Worm (Caenorhabditis elegans): ENCODE data around the gene srsx-18.

srsx-18 gene

ce11 chrV:5943167-5943566, 20.8 kb downstream of the srsx-18 start, which contains the start of gene pst-1:
TSS of gene pst-1 (plus strand) at chrV:5943467.
- TF ChIP-seq lin-13 (GFP tag; optimal IDR thresholded peaks at IDR 0.05) (no peak), ceh-82 (tag; optimal IDR thresholded peaks at IDR 0.05) (no peak), mdt-29 (GFP tag; IDR thresholded peaks at IDR 0.05) (no peak), mes-2 (tag; optimal IDR thresholded peaks at IDR 0.05; ENCODE audit: poor library complexity, severe bottlenecking) (no peak), nhr-48 (tag; optimal IDR thresholded peaks at IDR 0.05) (no peak), tag-97 (GFP tag; IDR thresholded peaks at IDR 0.05) (no peak), nhr-6 (tag; optimal IDR thresholded peaks at IDR 0.05) (no peak), nhr-10 (tag; optimal IDR thresholded peaks at IDR 0.05) (no peak), aha-1 (tag) (no peak), F49E8.2 (tag; optimal IDR thresholded peaks at IDR 0.05; ENCODE audit: borderline replicate concordance) (no peak)

DNA sequence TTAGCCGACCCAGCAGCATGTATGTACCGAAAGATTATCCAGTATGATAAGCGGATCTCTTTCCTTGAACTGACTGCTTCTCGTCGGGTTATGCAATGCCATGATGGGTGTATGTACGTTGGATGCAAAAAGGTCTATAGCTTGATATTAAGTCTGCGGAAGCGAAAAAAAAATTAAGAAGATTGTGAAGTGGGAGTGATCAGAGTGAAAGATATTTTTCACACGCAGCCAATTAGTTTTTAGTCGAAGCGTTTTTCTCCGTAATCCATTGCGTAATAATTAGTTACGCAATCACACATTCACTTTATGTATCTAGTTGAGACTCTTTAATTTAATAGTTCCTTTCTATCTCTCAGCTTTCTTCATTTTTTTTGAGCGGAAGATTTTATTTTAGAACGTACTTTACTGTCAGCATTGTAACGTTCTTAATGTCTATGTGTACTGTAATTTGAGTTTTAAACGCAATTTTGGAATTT, 27.4 kb downstream of the srsx-18 start:
- TF ChIP-seq unc-62 (GFP tag; optimal IDR thresholded peaks at IDR 0.05 in 1 of 2), result peak in 1 of 2 experiments; percentile 90
- TF ChIP-seq unc-62 (tag; optimal IDR thresholded peaks at IDR 0.05), result no peak
- peak; percentile 61 for TF ChIP-seq nhr-48 (tag; optimal IDR thresholded peaks at IDR 0.05)
- no peak for TF ChIP-seq D1046.2 (GFP tag; IDR thresholded peaks at IDR 0.05)
- TF ChIP-seq ztf-11 (tag; optimal IDR thresholded peaks at IDR 0.05), result no peak
- no peak for TF ChIP-seq duxl-1 (tag; optimal IDR thresholded peaks at IDR 0.05; ENCODE audit: poor library complexity)

- no peak for TF ChIP-seq arid-1 (GFP tag; conservative IDR thresholded peaks at IDR 0.05)
- no peak for TF ChIP-seq Y5F2A.4 (GFP tag; optimal IDR thresholded peaks at IDR 0.05)
- no peak for TF ChIP-seq R02D3.7 (tag; optimal IDR thresholded peaks at IDR 0.05)
- TF ChIP-seq unc-62 (GFP tag; optimal IDR thresholded peaks at IDR 0.05 in 1 of 2), result peak in 1 of 2 experiments; percentile 75
- no peak for TF ChIP-seq unc-62 (tag; optimal IDR thresholded peaks at IDR 0.05)
- TF ChIP-seq egl-43 (GFP tag; IDR thresholded peaks at IDR 0.05), result no peak
- no peak for TF ChIP-seq lim-7 (GFP tag; IDR thresholded peaks at IDR 0.05)
- TF ChIP-seq hlh-30 (tag; optimal IDR thresholded peaks at IDR 0.05; ENCODE audit: insufficient read depth), result peak; percentile 51
- TF ChIP-seq dpl-1 (GFP tag; optimal IDR thresholded peaks at IDR 0.05), result no peak
- TF ChIP-seq T26A8.4 (GFP tag; IDR thresholded peaks at IDR 0.05), result no peak
- no peak for TF ChIP-seq daf-16 (GFP tag; optimal IDR thresholded peaks at IDR 0.05)
- TF ChIP-seq daf-16 (tag; optimal IDR thresholded peaks at IDR 0.05), result no peak
- no peak for TF ChIP-seq mdl-1 (tag; optimal IDR thresholded peaks at IDR 0.05)
- no peak for TF ChIP-seq dve-1 (tag; optimal IDR thresholded peaks at IDR 0.05; ENCODE audit: insufficient read depth)
- no peak for TF ChIP-seq nhr-11 (tag; optimal IDR thresholded peaks at IDR 0.05)
- TF ChIP-seq aly-2 (tag; optimal IDR thresholded peaks at IDR 0.05), result no peak
Measured at ce11 chrV:5951133-5951532, 28.8 kb downstream of the srsx-18 start, which contains the start of gene M03F8.1. TSS of gene M03F8.1 (plus strand) at chrV:5951433.

DNA sequence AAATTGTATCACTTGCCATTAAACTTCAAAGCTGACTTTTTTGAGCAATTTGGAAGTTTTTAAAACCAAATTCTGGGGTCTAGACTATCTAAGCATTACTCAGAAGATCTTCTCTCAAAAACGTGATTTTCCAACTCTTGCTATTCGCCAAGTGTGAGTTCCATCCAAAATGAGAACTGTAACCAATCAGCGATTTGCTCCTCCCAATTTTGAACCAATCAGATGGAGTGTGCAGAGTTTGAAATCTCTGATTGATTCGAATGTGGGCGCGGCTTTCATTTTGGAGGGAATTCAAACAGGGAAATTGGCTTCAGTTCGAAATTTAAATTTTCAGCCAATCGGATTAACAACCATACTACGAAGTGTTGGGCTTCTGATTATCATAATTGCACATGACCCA, 30.8 kb downstream of the srsx-18 start:
- TF ChIP-seq F37D6.2 (tag; optimal IDR thresholded peaks at IDR 0.05) (no peak), hmg-1.1 (GFP tag; IDR thresholded peaks at IDR 0.05) (no peak), ces-1 (GFP tag; optimal IDR thresholded peaks at IDR 0.05) (no peak), unc-130 (GFP tag; optimal IDR thresholded peaks at IDR 0.05) (no peak), daf-16 (GFP tag; optimal IDR thresholded peaks at IDR 0.05) (no peak), daf-16 (tag; optimal IDR thresholded peaks at IDR 0.05) (no peak), nhr-25 (tag; optimal IDR thresholded peaks at IDR 0.05; ENCODE audit: borderline replicate concordance, insufficient read depth) (no peak), lsy-2 (tag; optimal IDR thresholded peaks at IDR 0.05) (no peak), madf-5 (GFP tag; IDR thresholded peaks at IDR 0.05) (no peak), Y75B8A.6 (GFP tag; IDR thresholded peaks at IDR 0.05) (no peak), unc-62 (GFP tag; optimal IDR thresholded peaks at IDR 0.05 in 1 of 2) (no peak), unc-62 (tag; optimal IDR thresholded peaks at IDR 0.05) (no peak), ctbp-1 (GFP tag; IDR thresholded peaks at IDR 0.05) (no peak), egl-43 (GFP tag; IDR thresholded peaks at IDR 0.05) (no peak), php-3 (GFP tag; IDR thresholded peaks at IDR 0.05) (no peak), ceh-20 (GFP tag; IDR thresholded peaks at IDR 0.05) (no peak), ceh-44 (GFP tag; IDR thresholded peaks at IDR 0.05) (no peak), mes-2 (tag; optimal IDR thresholded peaks at IDR 0.05; ENCODE audit: poor library complexity, severe bottlenecking) (no peak)
